Worm (Caenorhabditis elegans) whole organism, L4/young adult: ENCODE data around the gene ceh-58.

ENCODE experiments used
- W03F9.2 ChIP-seq: fragments of 150-350 bp; optimal IDR thresholded peaks from 2 replicates; lab custom pipeline; 2014; ENCODE audit warnings: missing biosample characterization, missing genetic modification characterization
- dao-5 ChIP-seq: sonication (generic microtip); optimal IDR thresholded peaks from 2 replicates; lab custom pipeline; 2016; ENCODE audit warnings: missing genotype, missing genetic modification characterization, moderate library complexity, missing compliant biosample characterization

DNA sequence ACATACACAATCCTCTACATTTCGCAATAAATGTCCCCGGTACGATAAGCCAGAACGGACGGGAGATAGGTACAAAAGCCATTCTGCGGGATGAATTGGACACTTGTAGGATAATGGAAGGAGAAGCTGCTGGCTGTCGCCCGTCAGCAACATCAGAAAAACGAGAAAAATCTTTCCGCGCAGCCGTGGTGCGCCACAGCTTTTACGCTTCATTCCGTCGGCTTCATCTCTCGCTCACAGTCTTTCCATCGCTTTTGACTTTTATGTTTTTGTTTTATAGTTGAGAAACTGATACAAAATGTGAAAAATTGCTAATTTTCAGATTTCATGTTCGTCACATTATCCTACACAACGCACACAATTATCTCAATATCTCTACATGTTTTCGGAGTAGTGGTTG, 23.3 kb downstream of the ceh-58 start, which contains the start of gene C07E3.10:
- no peak for TF ChIP-seq W03F9.2
- no peak for TF ChIP-seq dao-5 (tag; lab: Kevin White, UChicago)
